Fruit fly (Drosophila melanogaster) whole organism, embryonic: ENCODE results near the gene pxb.
A peak's percentile ranks its signal among the peaks of the same experiment; 100 is the strongest.

Experiments used
- B-H2 ChIP-seq: fragments of 200-800 bp; sonication (Bioruptor generic); optimal IDR thresholded peaks from 2 replicates; lab custom pipeline; 2018; ENCODE audit warnings: missing biosample characterization, mild to moderate bottlenecking, missing genetic modification characterization
- CG15073 ChIP-seq: fragments of 200-800 bp; sonication (Bioruptor generic); optimal IDR thresholded peaks from 2 replicates; lab custom pipeline; 2016; ENCODE audit warnings: missing biosample characterization, missing genetic modification characterization
- CG15696 ChIP-seq: fragments of 200-800 bp; sonication (Bioruptor generic); optimal IDR thresholded peaks from 2 replicates; lab custom pipeline; 2019; ENCODE audit warnings: missing biosample characterization, mild to moderate bottlenecking, missing genetic modification characterization, moderate library complexity
- CG8290 ChIP-seq, 3 experiments: fragments of 200-800 bp; sonication (Bioruptor generic); optimal IDR thresholded peaks; 2 replicates each; lab custom pipeline; 2016 to 2019; ENCODE audit warnings: missing biosample characterization in 3 of 3, missing genetic modification characterization in 3 of 3, mild to moderate bottlenecking in 2 of 3, moderate library complexity in 1 of 3
- Six4 ChIP-seq: fragments of 200-800 bp; sonication (Bioruptor generic); optimal IDR thresholded peaks from 2 replicates; lab custom pipeline; 2016; ENCODE audit warnings: missing biosample characterization, missing genetic modification characterization
- chinmo ChIP-seq: fragments of 200-800 bp; sonication (Bioruptor generic); IDR thresholded peaks from 4 replicates; pipeline ENCODE4 v1.3.6; 2022; ENCODE audit warnings: missing biosample characterization, missing genetic modification characterization; ENCODE audit not compliant: partially characterized antibody
- dan ChIP-seq: fragments of 200-800 bp; sonication (Bioruptor generic); IDR thresholded peaks from 2 replicates; pipeline ENCODE4 v1.3.6; 2022; ENCODE audit warnings: missing biosample characterization, missing genetic modification characterization
- twi ChIP-seq: fragments of 200-800 bp; optimal IDR thresholded peaks from 2 replicates; lab custom pipeline; 2019; ENCODE audit warnings: missing biosample characterization, mild to moderate bottlenecking, missing genetic modification characterization, moderate library complexity

- no peak for TF ChIP-seq CG15073 (GFP tag; lab: Kevin White, UChicago)
- no peak for TF ChIP-seq dan (GFP tag; lab: Robert Waterston, UW)
- peak; percentile 37 for TF ChIP-seq twi (tag; lab: Kevin White, UChicago)
- no peak for TF ChIP-seq Six4 (GFP tag; lab: Kevin White, UChicago)
- no peak for TF ChIP-seq CG8290 (GFP tag; optimal IDR thresholded peaks at IDR 0.05; lab: Kevin White, UChicago)
- no peak for TF ChIP-seq CG8290 (tag; optimal IDR thresholded peaks at IDR 0.05; lab: Kevin White, UChicago)
- TF ChIP-seq chinmo (GFP tag; lab: Robert Waterston, UW): no peak
- TF ChIP-seq CG15696 (tag; lab: Kevin White, UChicago): no peak
- no peak for TF ChIP-seq B-H2 (GFP tag; lab: Kevin White, UChicago)
These were observed 19.0 kb upstream of the pxb start for dm6 chr3R:15646899-15647443.
